Worm (Caenorhabditis elegans) whole organism, L2 larva: ENCODE measurements around the gene T25D10.1.

Experiments used
- F13H6.1 ChIP-seq: sonication (generic microtip); optimal IDR thresholded peaks from 2 replicates; lab custom pipeline; 2016; ENCODE audit warnings: missing genetic modification characterization, missing compliant biosample characterization
- aly-2 ChIP-seq: fragments of 150-350 bp; optimal IDR thresholded peaks from 2 replicates; lab custom pipeline; 2014; ENCODE audit warnings: missing biosample characterization, missing genetic modification characterization
- ama-1 ChIP-seq: fragments of 150-350 bp; optimal IDR thresholded peaks from 2 replicates; lab custom pipeline; 2018; ENCODE audit warnings: inconsistent platforms
- ceh-82 ChIP-seq: fragments of 150-350 bp; optimal IDR thresholded peaks from 2 replicates; lab custom pipeline; 2014; ENCODE audit warnings: missing biosample characterization, missing genetic modification characterization
- fos-1 ChIP-seq: fragments of 150-350 bp; optimal IDR thresholded peaks from 2 replicates; lab custom pipeline; 2014; ENCODE audit warnings: missing biosample characterization, missing genetic modification characterization
- lin-11 ChIP-seq: fragments of 150-350 bp; sonication (generic microtip); optimal IDR thresholded peaks from 2 replicates; lab custom pipeline; 2014; ENCODE audit warnings: missing biosample characterization, missing genetic modification characterization, inconsistent platforms, mixed read lengths
- mdl-1 ChIP-seq, 2 experiments: fragments of 150-350 bp in 1 of 2; sonication (generic microtip) in 1 of 2; optimal IDR thresholded peaks; 2 replicates each; lab custom pipeline; 2017; ENCODE audit warnings: missing biosample characterization in 2 of 2, missing genetic modification characterization in 2 of 2
- nhr-11 ChIP-seq: fragments of 150-350 bp; optimal IDR thresholded peaks from 2 replicates; lab custom pipeline; 2014; ENCODE audit warnings: missing biosample characterization, missing genetic modification characterization
- nhr-25 ChIP-seq: fragments of 150-350 bp; sonication (generic microtip); optimal IDR thresholded peaks from 3 replicates; lab custom pipeline; 2014; ENCODE audit warnings: missing biosample characterization, missing genetic modification characterization
- unc-55 ChIP-seq: fragments of 150-350 bp; sonication (generic microtip); optimal IDR thresholded peaks from 3 replicates; lab custom pipeline; 2014; ENCODE audit warnings: missing biosample characterization, missing genetic modification reagents, missing genetic modification characterization
- unc-62 ChIP-seq: fragments of 150-350 bp; optimal IDR thresholded peaks from 2 replicates; lab custom pipeline; 2014; ENCODE audit warnings: missing biosample characterization, missing genetic modification reagents, missing genetic modification characterization
- zag-1 ChIP-seq: fragments of 150-350 bp; optimal IDR thresholded peaks from 2 replicates; lab custom pipeline; 2014; ENCODE audit warnings: missing biosample characterization, missing genetic modification characterization
- ztf-11 ChIP-seq: sonication (generic microtip); optimal IDR thresholded peaks from 2 replicates; lab custom pipeline; 2017; ENCODE audit warnings: missing biosample characterization, missing genetic modification characterization
- ztf-4 ChIP-seq: fragments of 150-350 bp; optimal IDR thresholded peaks from 2 replicates; lab custom pipeline; 2014; ENCODE audit warnings: missing biosample characterization, missing genetic modification characterization

DNA sequence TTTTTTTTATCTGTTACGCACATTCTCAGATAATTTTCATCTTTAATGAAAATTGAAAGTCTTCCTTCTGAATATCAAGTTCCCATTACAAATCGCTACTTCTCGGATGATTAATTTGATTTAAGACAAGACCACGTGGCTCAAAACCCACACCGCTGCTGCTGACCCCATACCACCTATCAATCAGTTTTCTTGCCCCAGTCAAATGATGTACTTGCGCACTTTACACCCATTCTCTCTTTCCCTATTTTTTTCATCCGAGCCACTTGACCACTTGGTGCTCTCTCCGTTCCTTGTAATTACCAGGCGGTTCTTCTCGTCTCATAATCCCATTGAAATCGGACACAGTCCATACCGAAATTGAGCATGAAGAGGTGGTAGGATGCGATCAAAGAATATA lies 9.2 kb upstream of the T25D10.1 start:
- no peak for TF ChIP-seq mdl-1 (tag; optimal IDR thresholded peaks at IDR 0.05; lab: Kevin White, UChicago)
- no peak for TF ChIP-seq fos-1 (tag; lab: Kevin White, UChicago)
- no peak for TF ChIP-seq aly-2 (tag; lab: Kevin White, UChicago)
- TF ChIP-seq nhr-25 (tag; lab: Kevin White, UChicago), result no peak
- TF ChIP-seq unc-55 (GFP tag; lab: Kevin White, UChicago), result no peak
- TF ChIP-seq unc-62 (GFP tag; lab: Kevin White, UChicago), result no peak
- TF ChIP-seq zag-1, result no peak
- no peak for TF ChIP-seq nhr-11
- TF ChIP-seq ceh-82 (tag; lab: Kevin White, UChicago), result no peak
- no peak for TF ChIP-seq ztf-11 (tag; lab: Kevin White, UChicago)
- TF ChIP-seq ztf-4 (tag; lab: Kevin White, UChicago), result no peak
- no peak for TF ChIP-seq ama-1
- TF ChIP-seq F13H6.1 (tag; lab: Kevin White, UChicago), result no peak
- no peak for TF ChIP-seq lin-11
